Worm (Caenorhabditis elegans) whole organism, L1 larva: Measurements from ENCODE around the gene F40C5.2.
"Not testable (repeated sequence)": the region's sequence is repeated elsewhere in the genome, so short reads cannot be mapped to it uniquely, and the experiment has no call there.

Experiments
- Y116A8C.19 ChIP-seq: sonication (generic microtip); optimal IDR thresholded peaks from 2 replicates; lab custom pipeline; 2016; ENCODE audit warnings: missing compliant biosample characterization, missing genetic modification characterization, borderline replicate concordance
- fos-1 ChIP-seq: fragments of 150-350 bp; optimal IDR thresholded peaks from 2 replicates; lab custom pipeline; 2014; ENCODE audit warnings: missing biosample characterization, missing genetic modification characterization
- mdl-1 ChIP-seq, 2 experiments: fragments of 150-350 bp; optimal IDR thresholded peaks; 2 replicates each; lab custom pipeline; 2014 to 2017; ENCODE audit warnings: missing biosample characterization in 2 of 2, missing genetic modification characterization in 2 of 2, inconsistent platforms in 1 of 2
- nhr-76 ChIP-seq: sonication (generic microtip); optimal IDR thresholded peaks from 2 replicates; lab custom pipeline; 2017; ENCODE audit warnings: missing biosample characterization, missing genetic modification characterization
- rnt-1 ChIP-seq: sonication (generic microtip); optimal IDR thresholded peaks from 2 replicates; lab custom pipeline; 2016; ENCODE audit warnings: mild to moderate bottlenecking, missing genetic modification characterization, moderate library complexity, missing compliant biosample characterization
- snpc-4 ChIP-seq: fragments of 150-350 bp; optimal IDR thresholded peaks from 2 replicates; lab custom pipeline; 2014; ENCODE audit warnings: missing biosample characterization, missing genetic modification characterization
- unc-62 ChIP-seq: fragments of 150-350 bp; optimal IDR thresholded peaks from 2 replicates; lab custom pipeline; 2014; ENCODE audit warnings: missing biosample characterization, missing genetic modification reagents, missing genetic modification characterization

- TF ChIP-seq snpc-4 (tag; lab: Kevin White, UChicago); mdl-1 (tag; optimal IDR thresholded peaks at IDR 0.05; lab: Kevin White, UChicago); Y116A8C.19 (tag; lab: Kevin White, UChicago); rnt-1 (tag; lab: Kevin White, UChicago); unc-62; nhr-76 (tag; lab: Kevin White, UChicago); fos-1 (tag; lab: Kevin White, UChicago): not testable (repeated sequence)
Observed at ce11 chrV:3558744-3559143, 12.1 kb upstream of the F40C5.2 start, which contains the start of gene T24A6.1.
